Worm (Caenorhabditis elegans): ENCODE data around the gene Y51A2B.4.

DNA sequence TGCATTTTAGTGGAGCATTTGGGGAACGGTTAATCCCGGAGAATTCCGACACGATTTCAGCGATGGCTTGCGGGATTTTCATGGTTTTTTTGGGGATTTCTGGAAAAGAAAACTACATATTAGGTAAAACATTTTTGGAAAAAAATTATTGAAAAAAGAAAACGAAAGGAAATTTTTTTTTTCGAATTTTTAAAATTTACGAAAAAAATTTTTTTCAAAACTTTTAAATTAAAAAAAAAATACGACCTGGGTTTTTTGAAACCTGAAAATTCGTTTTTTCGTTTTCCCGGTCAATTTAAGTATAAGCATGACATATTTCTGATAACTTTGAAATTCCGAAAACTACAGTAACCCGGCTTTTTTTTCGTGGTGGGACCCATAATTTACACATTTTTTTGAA is 49.1 kb downstream of the Y51A2B.4 start, which contains the start of gene C08E8.10:
- TF ChIP-seq ama-1 (optimal IDR thresholded peaks at IDR 0.05) (no peak), B0310.2 (tag; optimal IDR thresholded peaks at IDR 0.05) (no peak), hmg-4 (GFP tag; optimal IDR thresholded peaks at IDR 0.05) (no peak), sea-1 (GFP tag; conservative IDR thresholded peaks at IDR 0.05) (no peak), tra-4 (tag; optimal IDR thresholded peaks at IDR 0.05) (no peak), ceh-13 (GFP tag; optimal IDR thresholded peaks at IDR 0.05) (no peak), tbx-37 (GFP tag; conservative IDR thresholded peaks at IDR 0.05) (no peak), hnd-1 (tag; optimal IDR thresholded peaks at IDR 0.05) (no peak), scrt-1 (GFP tag; IDR thresholded peaks at IDR 0.05) (no peak), hmbx-1 (tag; optimal IDR thresholded peaks at IDR 0.05) (no peak), aly-1 (tag; optimal IDR thresholded peaks at IDR 0.05) (no peak), pes-1 (GFP tag; IDR thresholded peaks at IDR 0.05) (no peak)
